Worm (Caenorhabditis elegans) whole organism, young adult: ENCODE data around the gene W08E12.6.
"Not testable (repeated sequence)": the region's sequence is repeated elsewhere in the genome, so short reads cannot be mapped to it uniquely, and the experiment has no call there.

Source experiments
- C06A6.2 ChIP-seq: fragments of 200-800 bp; sonication (Bioruptor generic); conservative IDR thresholded peaks from 2 replicates; pipeline ENCODE4 v1.3.6; 2022; ENCODE audit warnings: missing genetic modification characterization, missing compliant biosample characterization
- C17E4.6 ChIP-seq: fragments of 200-800 bp; sonication (Bioruptor generic); IDR thresholded peaks from 2 replicates; pipeline ENCODE4 v1.3.6; 2022; ENCODE audit warnings: missing genetic modification reagents, missing genetic modification characterization, missing compliant biosample characterization
- D2030.7 ChIP-seq: fragments of 200-800 bp; sonication (Bioruptor generic); IDR thresholded peaks from 2 replicates; pipeline ENCODE4 v1.3.6; 2022; ENCODE audit warnings: missing genetic modification reagents, missing genetic modification characterization, missing compliant biosample characterization
- F22D6.2 ChIP-seq: sonication (generic microtip); optimal IDR thresholded peaks from 2 replicates; lab custom pipeline; 2016; ENCODE audit warnings: mild to moderate bottlenecking, missing genetic modification characterization, missing compliant biosample characterization
- F49E8.2 ChIP-seq: sonication (generic microtip); optimal IDR thresholded peaks from 3 replicates; lab custom pipeline; 2017; ENCODE audit warnings: missing genetic modification characterization, mild to moderate bottlenecking, missing compliant biosample characterization, antibody characterized with exemption, moderate library complexity; ENCODE audit not compliant: insufficient read depth
- Y53F4B.3 ChIP-seq: fragments of 200-800 bp; sonication (Bioruptor generic); IDR thresholded peaks from 2 replicates; pipeline ENCODE4 v1.3.6; 2022; ENCODE audit warnings: missing genetic modification reagents, missing genetic modification characterization, missing compliant biosample characterization
- Y67H2A.10 ChIP-seq: fragments of 200-800 bp; sonication (Bioruptor generic); conservative IDR thresholded peaks from 2 replicates; pipeline ENCODE4 v1.3.6; 2022; ENCODE audit warnings: missing genetic modification reagents, missing genetic modification characterization, missing compliant biosample characterization
- Y95B8A.8 ChIP-seq: fragments of 200-800 bp; sonication (Bioruptor generic); IDR thresholded peaks from 2 replicates; pipeline ENCODE4 v1.3.6; 2022; ENCODE audit warnings: missing genetic modification reagents, missing genetic modification characterization, missing compliant biosample characterization
- attf-5 ChIP-seq: fragments of 200-800 bp; sonication (Bioruptor generic); optimal IDR thresholded peaks from 2 replicates; lab custom pipeline; 2018; ENCODE audit warnings: mild to moderate bottlenecking, missing genetic modification characterization, missing compliant biosample characterization
- cebp-1 ChIP-seq, 2 experiments: fragments of 200-800 bp in 1 of 2; sonication (Bioruptor generic) in 1 of 2; sonication (generic microtip) in 1 of 2; IDR thresholded peaks in 1 of 2; optimal IDR thresholded peaks in 1 of 2; 2 replicates each; pipeline versions ENCODE4 v1.3.6 to Lab custom; 2017 to 2022; ENCODE audit warnings: missing compliant biosample characterization in 2 of 2, missing genetic modification characterization in 2 of 2, mild to moderate bottlenecking in 1 of 2, missing genetic modification reagents in 1 of 2, moderate library complexity in 1 of 2
- ceh-27 ChIP-seq: fragments of 200-800 bp; sonication (Bioruptor generic); optimal IDR thresholded peaks from 2 replicates; lab custom pipeline; 2018; ENCODE audit warnings: mild to moderate bottlenecking, missing genetic modification characterization, moderate library complexity, missing compliant biosample characterization
- ceh-40 ChIP-seq: fragments of 200-800 bp; sonication (Bioruptor generic); IDR thresholded peaks from 2 replicates; pipeline ENCODE4 v1.3.6; 2022; ENCODE audit warnings: missing genetic modification characterization, missing compliant biosample characterization
- ceh-58 ChIP-seq: fragments of 200-800 bp; sonication (Bioruptor generic); IDR thresholded peaks from 2 replicates; pipeline ENCODE4 v1.3.6; 2022; ENCODE audit warnings: missing genetic modification characterization, missing compliant biosample characterization
- dox-1 ChIP-seq: fragments of 200-800 bp; sonication (Bioruptor generic); IDR thresholded peaks from 2 replicates; pipeline ENCODE4 v1.3.6; 2022; ENCODE audit warnings: missing genetic modification reagents, missing genetic modification characterization, missing compliant biosample characterization
- dpl-1 ChIP-seq: fragments of 150-350 bp; optimal IDR thresholded peaks from 2 replicates; lab custom pipeline; 2014; ENCODE audit warnings: missing biosample characterization, missing genetic modification reagents, missing genetic modification characterization
- efl-1 ChIP-seq: fragments of 150-350 bp; optimal IDR thresholded peaks from 2 replicates; lab custom pipeline; 2014; ENCODE audit warnings: missing biosample characterization, missing genetic modification reagents, missing genetic modification characterization
- egrh-3 ChIP-seq: fragments of 200-800 bp; sonication (Bioruptor generic); IDR thresholded peaks from 2 replicates; pipeline ENCODE4 v1.3.6; 2022; ENCODE audit warnings: missing genetic modification reagents, missing genetic modification characterization, missing compliant biosample characterization
- him-1 ChIP-seq: sonication (generic microtip); optimal IDR thresholded peaks from 2 replicates; lab custom pipeline; 2016; ENCODE audit warnings: missing genotype, missing genetic modification reagents, missing genetic modification characterization, missing compliant biosample characterization
- let-607 ChIP-seq, 2 experiments: fragments of 200-800 bp in 1 of 2; sonication (Bioruptor generic) in 1 of 2; sonication (generic microtip) in 1 of 2; optimal IDR thresholded peaks; 2 replicates each; lab custom pipeline; 2016 to 2018; ENCODE audit warnings: mild to moderate bottlenecking in 2 of 2, missing compliant biosample characterization in 2 of 2, missing genetic modification characterization in 2 of 2, moderate library complexity in 2 of 2, missing genotype in 1 of 2
- lin-35 ChIP-seq, 3 experiments: fragments of 150-350 bp in 2 of 3; sonication (generic microtip) in 1 of 3; optimal IDR thresholded peaks; 2 replicates each; lab custom pipeline; 2014 to 2018; ENCODE audit warnings: missing biosample characterization in 3 of 3, missing genetic modification characterization in 3 of 3, missing genetic modification reagents in 3 of 3
- lin-40 ChIP-seq: sonication (generic microtip); optimal IDR thresholded peaks from 2 replicates; lab custom pipeline; 2016; ENCODE audit warnings: missing genetic modification characterization, mild to moderate bottlenecking, missing compliant biosample characterization, missing genotype, missing genetic modification reagents
- mel-28 ChIP-seq: sonication (generic microtip); optimal IDR thresholded peaks from 2 replicates; lab custom pipeline; 2016; ENCODE audit warnings: borderline replicate concordance, mild to moderate bottlenecking, missing genetic modification characterization, missing compliant biosample characterization
- mes-4 ChIP-seq: sonication (generic microtip); optimal IDR thresholded peaks from 2 replicates; lab custom pipeline; 2016; ENCODE audit warnings: missing genotype, missing genetic modification characterization, missing compliant biosample characterization
- nfya-2 ChIP-seq: fragments of 200-800 bp; sonication (Bioruptor generic); IDR thresholded peaks from 2 replicates; pipeline ENCODE4 v1.3.6; 2022; ENCODE audit warnings: missing genetic modification reagents, missing genetic modification characterization, missing compliant biosample characterization
- nhr-80 ChIP-seq: sonication (generic microtip); optimal IDR thresholded peaks from 2 replicates; lab custom pipeline; 2016; ENCODE audit warnings: missing genetic modification characterization, missing compliant biosample characterization
- pbrm-1 ChIP-seq: fragments of 200-800 bp; sonication (Bioruptor generic); IDR thresholded peaks from 2 replicates; pipeline ENCODE4 v1.3.6; 2022; ENCODE audit warnings: missing genetic modification reagents, missing genetic modification characterization, missing compliant biosample characterization
- rcor-1 ChIP-seq: fragments of 200-800 bp; sonication (Bioruptor generic); IDR thresholded peaks from 2 replicates; pipeline ENCODE4 v1.3.6; 2022; ENCODE audit warnings: missing genetic modification reagents, missing genetic modification characterization, missing compliant biosample characterization
- sea-2 ChIP-seq: fragments of 200-800 bp; sonication (Bioruptor generic); IDR thresholded peaks from 2 replicates; pipeline ENCODE4 v1.3.6; 2022; ENCODE audit warnings: missing genetic modification characterization, missing compliant biosample characterization
- snpc-4 ChIP-seq, 5 experiments: fragments of 150-350 bp in 1 of 5; sonication (generic microtip) in 4 of 5; optimal IDR thresholded peaks; 2 replicates each; lab custom pipeline; 2014 to 2018; ENCODE audit warnings: missing genetic modification characterization in 5 of 5, missing biosample characterization in 3 of 5, antibody characterized with exemption in 2 of 5, mild to moderate bottlenecking in 2 of 5, missing compliant biosample characterization in 2 of 5, missing genotype in 2 of 5, moderate library complexity in 2 of 5, missing genetic modification reagents in 1 of 5
- xnd-1 ChIP-seq: sonication (generic microtip); optimal IDR thresholded peaks from 2 replicates; lab custom pipeline; 2016; ENCODE audit warnings: missing genotype, missing genetic modification reagents, missing genetic modification characterization, missing compliant biosample characterization
- ztf-25 ChIP-seq: fragments of 200-800 bp; sonication (Bioruptor generic); IDR thresholded peaks from 2 replicates; pipeline ENCODE4 v1.3.6; 2022; ENCODE audit warnings: missing genetic modification reagents, missing genetic modification characterization, missing compliant biosample characterization

W08E12.6 gene

DNA sequence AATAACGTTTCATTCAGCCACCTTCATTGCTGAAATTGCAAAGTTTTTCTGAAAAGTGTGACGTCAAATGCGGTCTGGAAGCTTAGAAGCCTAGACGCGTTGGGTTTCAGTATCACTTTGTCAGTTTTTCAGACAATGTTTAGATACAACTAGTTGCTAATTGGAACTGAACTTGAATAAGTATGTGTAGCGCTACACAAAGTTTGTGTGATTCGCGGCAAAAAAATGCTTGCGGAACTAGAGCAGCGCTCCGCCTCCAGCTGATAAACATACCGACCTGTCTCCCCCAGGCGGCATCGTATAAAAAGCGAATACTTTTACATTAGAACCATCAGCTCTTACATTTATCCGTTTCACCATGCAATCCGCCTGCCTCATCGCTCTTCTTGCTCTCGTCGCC is 3.7 kb downstream of the W08E12.6 start, which contains the start of gene W08E12.4:
TSS of gene W08E12.4 (plus strand) at position 301 of the 400 bp plus-strand sequence.
- TF ChIP-seq ceh-27; rcor-1 (GFP tag; lab: Robert Waterston, UW); xnd-1 (tag; lab: Kevin White, UChicago): not testable (repeated sequence)

DNA sequence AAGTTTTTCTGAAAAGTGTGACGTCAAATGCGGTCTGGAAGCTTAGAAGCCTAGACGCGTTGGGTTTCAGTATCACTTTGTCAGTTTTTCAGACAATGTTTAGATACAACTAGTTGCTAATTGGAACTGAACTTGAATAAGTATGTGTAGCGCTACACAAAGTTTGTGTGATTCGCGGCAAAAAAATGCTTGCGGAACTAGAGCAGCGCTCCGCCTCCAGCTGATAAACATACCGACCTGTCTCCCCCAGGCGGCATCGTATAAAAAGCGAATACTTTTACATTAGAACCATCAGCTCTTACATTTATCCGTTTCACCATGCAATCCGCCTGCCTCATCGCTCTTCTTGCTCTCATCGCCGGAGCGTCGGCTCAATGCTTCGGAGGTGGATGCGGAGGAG is 5.3 kb downstream of the W08E12.6 start, which contains the start of gene idpp-12:
TSS of gene idpp-12 (plus strand) at position 301 of the 400 bp plus-strand sequence.
- not testable (repeated sequence) for TF ChIP-seq ceh-58 (GFP tag; lab: Robert Waterston, UW); Y95B8A.8 (GFP tag; lab: Robert Waterston, UW); C06A6.2

DNA sequence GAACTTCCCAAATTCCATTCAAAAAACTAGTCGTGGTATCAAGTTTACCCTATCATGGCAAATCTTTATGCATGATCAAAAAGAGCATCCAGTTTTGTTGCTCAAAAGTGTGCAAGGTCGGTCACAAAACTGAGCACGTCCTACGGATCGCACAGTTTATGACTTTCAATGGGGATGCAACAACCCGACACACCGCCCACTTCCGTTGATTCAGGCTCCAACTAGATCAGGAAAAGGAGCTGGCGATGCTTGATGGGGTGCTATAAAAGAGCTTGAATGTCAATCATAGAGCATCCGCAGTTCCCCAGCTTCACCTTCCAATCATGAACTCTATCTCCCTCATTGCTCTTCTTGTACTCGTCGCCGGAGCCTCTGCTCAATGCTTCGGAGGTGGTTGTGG is 7.2 kb downstream of the W08E12.6 start, which contains the start of gene W08E12.2:
TSS of gene W08E12.2 (plus strand) at position 301 of the 400 bp plus-strand sequence.
- TF ChIP-seq snpc-4 (GFP tag; optimal IDR thresholded peaks at IDR 0.05; lab: Kevin White, UChicago) (no peak), snpc-4 (tag; optimal IDR thresholded peaks at IDR 0.05; lab: Kevin White, UChicago) (no peak), egrh-3 (GFP tag; lab: Robert Waterston, UW) (no peak), lin-40 (no peak), mel-28 (no peak)

DNA sequence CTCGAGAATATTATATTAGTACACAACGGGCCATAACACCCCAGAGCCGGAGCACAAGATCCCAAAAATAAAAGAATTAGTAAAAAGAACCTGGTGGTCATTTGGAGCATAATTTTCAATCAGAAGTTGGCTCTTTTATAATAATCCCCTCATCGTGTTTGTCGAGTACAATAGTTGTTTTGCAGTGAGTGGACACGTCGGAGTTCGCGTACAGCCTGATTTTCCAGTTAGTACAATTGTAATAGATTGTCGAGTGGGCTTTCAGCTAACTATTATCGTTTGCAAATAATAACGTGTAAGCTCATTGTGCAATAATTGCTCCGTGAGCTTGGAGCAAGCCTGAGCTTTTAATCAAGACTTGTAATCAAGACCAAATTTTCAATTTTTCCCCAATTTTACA is 9.1 kb downstream of the W08E12.6 start, which contains the start of gene W08E12.9:
TSS of gene W08E12.9 (minus strand) at position 101 of the 400 bp plus-strand sequence.
- no peak for TF ChIP-seq lin-35 (GFP tag; optimal IDR thresholded peaks at IDR 0.05; lab: Kevin White, UChicago)
- no peak for TF ChIP-seq F22D6.2
- no peak for TF ChIP-seq D2030.7 (GFP tag; lab: Robert Waterston, UW)
- TF ChIP-seq cebp-1 (GFP tag; IDR thresholded peaks at IDR 0.05; lab: Robert Waterston, UW), result no peak
- no peak for TF ChIP-seq cebp-1 (tag; optimal IDR thresholded peaks at IDR 0.05; lab: Kevin White, UChicago)
- TF ChIP-seq lin-40, result no peak
- TF ChIP-seq him-1, result no peak
- TF ChIP-seq dpl-1, result no peak
- TF ChIP-seq pbrm-1 (GFP tag; lab: Robert Waterston, UW), result no peak
- no peak for TF ChIP-seq mes-4 (tag; lab: Kevin White, UChicago)

DNA sequence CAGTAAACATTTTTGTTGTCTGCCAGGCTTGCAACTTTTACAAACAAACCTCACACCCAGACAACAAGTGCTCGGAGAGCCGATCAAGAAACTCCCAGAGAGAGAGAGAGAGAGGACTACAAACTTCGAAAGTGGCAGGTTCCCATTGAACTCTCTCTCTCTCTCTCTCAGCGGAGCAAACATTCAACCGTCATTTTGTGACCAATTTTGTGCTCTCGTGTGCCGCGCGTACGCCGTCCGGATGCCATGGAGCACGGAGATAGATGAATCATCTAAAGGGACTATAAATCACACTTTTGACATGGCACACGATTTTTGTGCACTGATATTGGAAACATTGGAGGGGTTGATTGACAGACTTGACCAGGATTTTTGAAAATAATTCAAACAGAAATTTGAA is 10.5 kb downstream of the W08E12.6 start:
- TF ChIP-seq mes-4 (tag; lab: Kevin White, UChicago) (no peak), attf-5 (no peak), Y67H2A.10 (no peak), F49E8.2 (no peak), nfya-2 (GFP tag; lab: Robert Waterston, UW) (no peak), ztf-25 (no peak), Y53F4B.3 (GFP tag; lab: Robert Waterston, UW) (no peak), sea-2 (GFP tag; lab: Robert Waterston, UW) (no peak), dpl-1 (no peak)

DNA sequence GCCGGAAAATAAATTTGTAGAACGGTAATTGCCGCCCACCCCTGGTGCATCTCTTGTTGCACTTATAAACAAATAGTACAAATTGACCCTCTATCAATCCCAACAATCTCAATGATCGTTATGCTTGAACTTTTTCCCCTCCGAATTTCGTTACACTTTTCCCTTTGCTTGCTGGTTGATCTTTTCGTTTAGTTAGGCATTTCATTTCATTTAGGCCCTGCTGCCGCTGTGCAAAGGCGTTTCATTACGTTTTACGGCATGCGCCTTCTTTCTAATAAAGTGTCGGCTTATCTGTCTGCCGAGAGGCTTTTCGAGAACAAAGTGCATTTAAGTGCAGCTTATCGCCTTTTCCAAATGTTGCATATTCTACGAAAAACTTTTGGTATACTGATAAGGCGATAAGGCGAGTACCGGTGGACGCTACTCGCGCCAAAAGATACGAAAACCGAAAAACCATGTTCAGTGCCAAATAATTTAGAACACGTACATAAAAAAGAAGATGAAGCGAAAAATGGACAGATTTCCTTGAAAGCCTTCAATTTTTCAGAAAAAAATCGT is 12.3 kb downstream of the W08E12.6 start:
- no peak for TF ChIP-seq C17E4.6 (GFP tag; lab: Robert Waterston, UW)
- TF ChIP-seq dox-1 (GFP tag; lab: Robert Waterston, UW), result no peak
- TF ChIP-seq nhr-80 (tag; lab: Kevin White, UChicago), result peak; percentile 81
- TF ChIP-seq efl-1 (GFP tag; lab: Kevin White, UChicago), result no peak
- TF ChIP-seq ceh-40, result no peak
- peak in 1 of 2 experiments; percentile 30 for TF ChIP-seq let-607 (tag; optimal IDR thresholded peaks at IDR 0.05; lab: Kevin White, UChicago)
